Worm (Caenorhabditis elegans) whole organism, L1 larva: ENCODE data around the gene frpr-15.
A peak's percentile ranks its signal among the peaks of the same experiment; 100 is the strongest.

Experiments used
- C04F5.9 ChIP-seq: sonication (generic microtip); optimal IDR thresholded peaks from 2 replicates; lab custom pipeline; 2016; ENCODE audit warnings: missing genetic modification characterization, missing compliant biosample characterization
- aha-1 ChIP-seq: fragments of 150-350 bp; optimal IDR thresholded peaks from 2 replicates; lab custom pipeline; 2014; ENCODE audit warnings: missing biosample characterization, missing genetic modification characterization
- alr-1 ChIP-seq: fragments of 200-800 bp; sonication (Bioruptor generic); optimal IDR thresholded peaks from 2 replicates; lab custom pipeline; 2018; ENCODE audit warnings: borderline replicate concordance, mild to moderate bottlenecking, missing genetic modification characterization, missing compliant biosample characterization
- blmp-1 ChIP-seq: fragments of 150-350 bp; optimal IDR thresholded peaks from 2 replicates; lab custom pipeline; 2014; ENCODE audit warnings: missing biosample characterization, missing genetic modification characterization
- ceh-8 ChIP-seq: fragments of 200-800 bp; sonication (Bioruptor generic); optimal IDR thresholded peaks from 2 replicates; lab custom pipeline; 2018; ENCODE audit warnings: mild to moderate bottlenecking, missing genetic modification characterization, moderate library complexity, missing compliant biosample characterization
- ceh-82 ChIP-seq, 3 experiments: fragments of 150-350 bp in 1 of 3; sonication (generic microtip) in 2 of 3; optimal IDR thresholded peaks; 2 replicates each; lab custom pipeline; 2014 to 2017; ENCODE audit warnings: missing biosample characterization in 3 of 3, missing genetic modification characterization in 3 of 3
- ceh-90 ChIP-seq: sonication (generic microtip); optimal IDR thresholded peaks from 2 replicates; lab custom pipeline; 2016; ENCODE audit warnings: missing genetic modification characterization, missing compliant biosample characterization
- ces-1 ChIP-seq: fragments of 150-350 bp; optimal IDR thresholded peaks from 2 replicates; lab custom pipeline; 2014; ENCODE audit warnings: missing biosample characterization, missing genetic modification reagents, missing genetic modification characterization
- dsc-1 ChIP-seq: sonication (generic microtip); optimal IDR thresholded peaks from 2 replicates; lab custom pipeline; 2016; ENCODE audit warnings: mild to moderate bottlenecking, missing genetic modification characterization, missing compliant biosample characterization
- efl-1 ChIP-seq, 4 experiments: fragments of 150-350 bp; optimal IDR thresholded peaks in 3 of 4; peaks in 1 of 4; 1 replicate in 1 of 4; 2 replicates in 3 of 4; lab custom pipeline; 2014; ENCODE audit warnings: missing biosample characterization in 2 of 4, missing genetic modification characterization in 2 of 4, missing genetic modification reagents in 2 of 4
- egl-13 ChIP-seq: sonication (generic microtip); optimal IDR thresholded peaks from 2 replicates; lab custom pipeline; 2016; ENCODE audit warnings: missing genotype, missing genetic modification reagents, missing genetic modification characterization, missing compliant biosample characterization
- egl-27 ChIP-seq, 2 experiments: fragments of 150-350 bp in 1 of 2; sonication (generic microtip); optimal IDR thresholded peaks; 3 replicates each; lab custom pipeline; 2017 to 2018; ENCODE audit warnings: missing biosample characterization in 2 of 2, missing genetic modification characterization in 2 of 2, missing genetic modification reagents in 2 of 2
- elt-2 ChIP-seq: sonication (generic microtip); optimal IDR thresholded peaks from 2 replicates; lab custom pipeline; 2016; ENCODE audit warnings: missing genetic modification characterization, mild to moderate bottlenecking, inconsistent platforms, missing compliant biosample characterization, missing genetic modification reagents
- ets-5 ChIP-seq: fragments of 200-800 bp; sonication (Bioruptor generic); IDR thresholded peaks from 2 replicates; pipeline ENCODE4 v1.3.6; 2022; ENCODE audit warnings: missing genetic modification characterization, missing compliant biosample characterization
- fkh-4 ChIP-seq: sonication (generic microtip); optimal IDR thresholded peaks from 2 replicates; lab custom pipeline; 2016; ENCODE audit warnings: missing compliant biosample characterization, missing genetic modification characterization, borderline replicate concordance
- fkh-8 ChIP-seq: sonication (generic microtip); optimal IDR thresholded peaks from 2 replicates; lab custom pipeline; 2016; ENCODE audit warnings: mild to moderate bottlenecking, missing genetic modification characterization, missing compliant biosample characterization
- fos-1 ChIP-seq: fragments of 150-350 bp; optimal IDR thresholded peaks from 2 replicates; lab custom pipeline; 2014; ENCODE audit warnings: missing biosample characterization, missing genetic modification characterization
- grh-1 ChIP-seq: fragments of 200-800 bp; sonication (Bioruptor generic); IDR thresholded peaks from 2 replicates; pipeline ENCODE4 v1.3.6; 2022; ENCODE audit warnings: missing genetic modification reagents, missing genetic modification characterization, missing compliant biosample characterization
- hlh-4 ChIP-seq: sonication (generic microtip); optimal IDR thresholded peaks from 2 replicates; lab custom pipeline; 2016; ENCODE audit warnings: mild to moderate bottlenecking, missing genetic modification characterization, missing compliant biosample characterization
- irx-1 ChIP-seq: sonication (generic microtip); optimal IDR thresholded peaks from 2 replicates; lab custom pipeline; 2016; ENCODE audit warnings: missing genetic modification characterization, missing compliant biosample characterization
- isw-1 ChIP-seq: fragments of 200-800 bp; sonication (Bioruptor generic); IDR thresholded peaks from 2 replicates; pipeline ENCODE4 v1.3.6; 2022; ENCODE audit warnings: missing genetic modification characterization, missing compliant biosample characterization
- jun-1 ChIP-seq: fragments of 150-350 bp; optimal IDR thresholded peaks from 2 replicates; lab custom pipeline; 2014; ENCODE audit warnings: missing biosample characterization, missing genetic modification reagents, missing genetic modification characterization
- lin-14 ChIP-seq: fragments of 200-800 bp; sonication (Bioruptor generic); optimal IDR thresholded peaks from 2 replicates; lab custom pipeline; 2018; ENCODE audit warnings: mild to moderate bottlenecking, missing genetic modification characterization, moderate library complexity, missing compliant biosample characterization
- lir-3 ChIP-seq: sonication (generic microtip); optimal IDR thresholded peaks from 2 replicates; lab custom pipeline; 2016; ENCODE audit warnings: mild to moderate bottlenecking, missing genetic modification characterization, moderate library complexity, missing compliant biosample characterization; ENCODE audit not compliant: poor library complexity
- mdl-1 ChIP-seq, 2 experiments: fragments of 150-350 bp; optimal IDR thresholded peaks; 2 replicates each; lab custom pipeline; 2014 to 2017; ENCODE audit warnings: missing biosample characterization in 2 of 2, missing genetic modification characterization in 2 of 2, inconsistent platforms in 1 of 2
- mep-1 ChIP-seq: fragments of 150-350 bp; optimal IDR thresholded peaks from 2 replicates; lab custom pipeline; 2014; ENCODE audit warnings: missing biosample characterization, missing genetic modification characterization
- nhr-12 ChIP-seq: sonication (generic microtip); optimal IDR thresholded peaks from 2 replicates; lab custom pipeline; 2017; ENCODE audit warnings: missing biosample characterization, missing genetic modification characterization
- nhr-20 ChIP-seq: sonication (generic microtip); optimal IDR thresholded peaks from 2 replicates; lab custom pipeline; 2016; ENCODE audit warnings: mild to moderate bottlenecking, missing genetic modification characterization, missing compliant biosample characterization
- nhr-47 ChIP-seq: sonication (generic microtip); optimal IDR thresholded peaks from 2 replicates; lab custom pipeline; 2016; ENCODE audit warnings: mild to moderate bottlenecking, missing genetic modification characterization, moderate library complexity, missing compliant biosample characterization
- nhr-71 ChIP-seq: sonication (generic microtip); optimal IDR thresholded peaks from 2 replicates; lab custom pipeline; 2016; ENCODE audit warnings: mild to moderate bottlenecking, missing genetic modification characterization, moderate library complexity, missing compliant biosample characterization
- nhr-84 ChIP-seq: sonication (generic microtip); optimal IDR thresholded peaks from 2 replicates; lab custom pipeline; 2017; ENCODE audit warnings: missing biosample characterization, missing genetic modification characterization
- nhr-85 ChIP-seq: sonication (generic microtip); peaks from one replicate; lab custom pipeline; 2016; ENCODE audit warnings: missing genetic modification characterization, inconsistent platforms, missing compliant biosample characterization
- nhr-90 ChIP-seq: sonication (generic microtip); optimal IDR thresholded peaks from 2 replicates; lab custom pipeline; 2016; ENCODE audit warnings: mild to moderate bottlenecking, missing genetic modification characterization, missing compliant biosample characterization; ENCODE audit not compliant: poor library complexity
- pag-3 ChIP-seq: sonication (generic microtip); optimal IDR thresholded peaks from 2 replicates; lab custom pipeline; 2017; ENCODE audit warnings: missing genetic modification characterization, mild to moderate bottlenecking, missing compliant biosample characterization, antibody characterized with exemption, borderline replicate concordance; ENCODE audit not compliant: insufficient read depth
- pax-3 ChIP-seq: fragments of 200-800 bp; sonication (Bioruptor generic); optimal IDR thresholded peaks from 2 replicates; lab custom pipeline; 2018; ENCODE audit warnings: mild to moderate bottlenecking, missing genetic modification characterization, moderate library complexity, missing compliant biosample characterization
- pqm-1 ChIP-seq: sonication (generic microtip); optimal IDR thresholded peaks from 3 replicates; lab custom pipeline; 2017; ENCODE audit warnings: missing biosample characterization, missing genetic modification characterization
- snu-23 ChIP-seq: sonication (generic microtip); optimal IDR thresholded peaks from 2 replicates; lab custom pipeline; 2016; ENCODE audit warnings: missing genetic modification characterization, missing compliant biosample characterization
- sptf-1 ChIP-seq: fragments of 150-350 bp; optimal IDR thresholded peaks from 2 replicates; lab custom pipeline; 2014; ENCODE audit warnings: missing biosample characterization, missing genetic modification characterization
- sup-37 ChIP-seq: fragments of 200-800 bp; sonication (Bioruptor generic); optimal IDR thresholded peaks from 2 replicates; lab custom pipeline; 2018; ENCODE audit warnings: mild to moderate bottlenecking, missing genetic modification characterization, missing compliant biosample characterization
- swsn-7 ChIP-seq: sonication (generic microtip); optimal IDR thresholded peaks from 2 replicates; lab custom pipeline; 2016; ENCODE audit warnings: missing genetic modification characterization, missing compliant biosample characterization
- tbx-2 ChIP-seq: sonication (generic microtip); optimal IDR thresholded peaks from 2 replicates; lab custom pipeline; 2016; ENCODE audit warnings: missing genetic modification characterization, missing compliant biosample characterization
- unc-86 ChIP-seq: sonication (generic microtip); optimal IDR thresholded peaks from 2 replicates; lab custom pipeline; 2016; ENCODE audit warnings: missing genetic modification characterization, missing compliant biosample characterization
- vab-15 ChIP-seq: sonication (generic microtip); optimal IDR thresholded peaks from 2 replicates; lab custom pipeline; 2017; ENCODE audit warnings: missing genotype, mild to moderate bottlenecking, missing genetic modification characterization, missing compliant biosample characterization
- zip-4 ChIP-seq: fragments of 200-800 bp; sonication (Bioruptor generic); optimal IDR thresholded peaks from 2 replicates; lab custom pipeline; 2018; ENCODE audit warnings: mild to moderate bottlenecking, missing genetic modification characterization, moderate library complexity, missing compliant biosample characterization
- ztf-11 ChIP-seq, 2 experiments: sonication (generic microtip); optimal IDR thresholded peaks; 2 replicates each; lab custom pipeline; 2016 to 2017; ENCODE audit warnings: missing genetic modification characterization in 2 of 2, missing biosample characterization in 1 of 2, missing compliant biosample characterization in 1 of 2

frpr-15 gene

ce11 chrV:12660280-12660818 is 19.6 kb upstream of the frpr-15 start, which contains the start of gene his-74:
his-74 (minus strand) TSS chrV:12660330.
- no peak for TF ChIP-seq unc-86 (tag; lab: Kevin White, UChicago)

- no peak for TF ChIP-seq pqm-1
- no peak for TF ChIP-seq ceh-90
- no peak for TF ChIP-seq grh-1 (GFP tag; lab: Robert Waterston, UW)
- no peak for TF ChIP-seq ets-5 (GFP tag; lab: Robert Waterston, UW)
- no peak for TF ChIP-seq C04F5.9 (tag; lab: Kevin White, UChicago)
- no peak for TF ChIP-seq egl-27 (tag; optimal IDR thresholded peaks at IDR 0.05; lab: Kevin White, UChicago)
- TF ChIP-seq fkh-4 (tag; lab: Kevin White, UChicago) = no peak
- no peak for TF ChIP-seq nhr-47 (tag; lab: Kevin White, UChicago)
- TF ChIP-seq irx-1 (tag; lab: Kevin White, UChicago) = no peak
- no peak for TF ChIP-seq nhr-90 (tag; lab: Kevin White, UChicago)
- TF ChIP-seq sptf-1 = no peak
- TF ChIP-seq egl-13 (tag; lab: Kevin White, UChicago) = no peak
- no peak for TF ChIP-seq vab-15 (tag; lab: Kevin White, UChicago)
Measured at ce11 chrV:12661619-12662018, 18.3 kb upstream of the frpr-15 start, which contains the start of gene W05B10.3. W05B10.3 (minus strand) TSS chrV:12661719.

- TF ChIP-seq dsc-1 (tag; lab: Kevin White, UChicago) (peak; percentile 90), fkh-4 (tag; lab: Kevin White, UChicago) (peak; percentile 60), blmp-1 (tag; lab: Kevin White, UChicago) (peak; percentile 21), lir-3 (tag; lab: Kevin White, UChicago) (no peak), sup-37 (GFP tag; lab: Kevin White, UChicago) (no peak)
Measured at ce11 chrV:12663386-12663785, 16.5 kb upstream of the frpr-15 start.

ce11 chrV:12667397-12667796 is 12.5 kb upstream of the frpr-15 start:
- peak; percentile 35 for TF ChIP-seq blmp-1 (tag; lab: Kevin White, UChicago)
- TF ChIP-seq hlh-4 = no peak
- TF ChIP-seq jun-1 (tag; lab: Kevin White, UChicago) = no peak
- no peak for TF ChIP-seq fkh-8 (tag; lab: Kevin White, UChicago)
- TF ChIP-seq ztf-11 (tag; optimal IDR thresholded peaks at IDR 0.05; lab: Kevin White, UChicago) = no peak
- no peak for TF ChIP-seq efl-1 (optimal IDR thresholded peaks at IDR 0.05; lab: Kevin White, UChicago)
- no peak for TF ChIP-seq efl-1 (GFP tag; optimal IDR thresholded peaks at IDR 0.05 in 1 of 2; lab: Kevin White, UChicago)
- TF ChIP-seq mep-1 (tag; lab: Kevin White, UChicago) = no peak
- TF ChIP-seq egl-27 (tag; optimal IDR thresholded peaks at IDR 0.05; lab: Kevin White, UChicago) = no peak
- TF ChIP-seq elt-2 = no peak
- TF ChIP-seq nhr-85 (tag; lab: Kevin White, UChicago) = peak; percentile 65
- TF ChIP-seq pag-3 (tag; lab: Kevin White, UChicago) = no peak
- no peak for TF ChIP-seq nhr-12 (tag; lab: Kevin White, UChicago)
- TF ChIP-seq swsn-7 (tag; lab: Kevin White, UChicago) = no peak
- no peak for TF ChIP-seq snu-23 (GFP tag; lab: Kevin White, UChicago)
- no peak for TF ChIP-seq isw-1 (GFP tag; lab: Robert Waterston, UW)
- TF ChIP-seq tbx-2 (tag; lab: Kevin White, UChicago) = no peak
- TF ChIP-seq lir-3 (tag; lab: Kevin White, UChicago) = no peak
- no peak for TF ChIP-seq aha-1 (tag; lab: Kevin White, UChicago)
- TF ChIP-seq irx-1 (tag; lab: Kevin White, UChicago) = no peak
- peak; percentile 25 for TF ChIP-seq nhr-20 (tag; lab: Kevin White, UChicago)
- no peak for TF ChIP-seq nhr-71 (tag; lab: Kevin White, UChicago)
- no peak for TF ChIP-seq nhr-47 (tag; lab: Kevin White, UChicago)
- TF ChIP-seq ceh-82 (tag; optimal IDR thresholded peaks at IDR 0.05; lab: Kevin White, UChicago) = no peak
- no peak for TF ChIP-seq pax-3 (tag; lab: Kevin White, UChicago)
- no peak for TF ChIP-seq nhr-84 (tag; lab: Kevin White, UChicago)
- TF ChIP-seq ceh-8 (GFP tag; lab: Kevin White, UChicago) = no peak
- TF ChIP-seq fos-1 = no peak
- no peak for TF ChIP-seq zip-4
- TF ChIP-seq mdl-1 (tag; optimal IDR thresholded peaks at IDR 0.05; lab: Kevin White, UChicago) = no peak
- no peak for TF ChIP-seq ces-1 (GFP tag; lab: Kevin White, UChicago)
- peak; percentile 51 for TF ChIP-seq lin-14
- TF ChIP-seq alr-1 (tag; lab: Kevin White, UChicago) = no peak
